Fruit fly (Drosophila melanogaster): ENCODE measurements around the gene Ykt6.

Gene Ykt6

dm6 chrX:7901153-7902038 lies 18.8 kb upstream of the Ykt6 start, which contains the start of the genes RpS6 and bys (continued):
- no peak for TF ChIP-seq Lpt (GFP tag; optimal IDR thresholded peaks at IDR 0.05)
- peak; percentile 70 for TF ChIP-seq CG6163 (GFP tag; IDR thresholded peaks at IDR 0.05)
- TF ChIP-seq pdm3 (GFP tag; optimal IDR thresholded peaks at IDR 0.05), result peak; percentile 33
- peak; percentile 43 for TF ChIP-seq CG10669 (GFP tag; optimal IDR thresholded peaks at IDR 0.05)
- TF ChIP-seq Sox15 (GFP tag; optimal IDR thresholded peaks at IDR 0.05), result no peak
- TF ChIP-seq eg (GFP tag; IDR thresholded peaks at IDR 0.05), result peak; percentile 46
- TF ChIP-seq vri (GFP tag; optimal IDR thresholded peaks at IDR 0.05), result peak; percentile 40
- TF ChIP-seq CG15336 (GFP tag; IDR thresholded peaks at IDR 0.05), result peak; percentile 46; the same call in 1 of the 2 replicates
- peak; percentile 40 for TF ChIP-seq CG31627 (GFP tag; optimal IDR thresholded peaks at IDR 0.05)
- no peak for TF ChIP-seq CG11294 (GFP tag; IDR thresholded peaks at IDR 0.05)
- TF ChIP-seq CG3032 (tag; optimal IDR thresholded peaks at IDR 0.05), result peak; percentile 38
- peak; percentile 6 for TF ChIP-seq CG8319 (GFP tag; optimal IDR thresholded peaks at IDR 0.05)
- TF ChIP-seq lz (GFP tag; optimal IDR thresholded peaks at IDR 0.05), result peak; percentile 38
- peak; percentile 7 for TF ChIP-seq fkh (GFP tag; optimal IDR thresholded peaks at IDR 0.05)
- TF ChIP-seq Ets96B (tag; optimal IDR thresholded peaks at IDR 0.05), result no peak
- TF ChIP-seq Sox102F (GFP tag; optimal IDR thresholded peaks at IDR 0.05), result peak; percentile 74
- TF ChIP-seq fd85E (GFP tag; optimal IDR thresholded peaks at IDR 0.05), result peak; percentile 21
- no peak for TF ChIP-seq CG4318 (GFP tag; optimal IDR thresholded peaks at IDR 0.05)
- no peak for TF ChIP-seq spab (GFP tag; optimal IDR thresholded peaks at IDR 0.05)
- TF ChIP-seq net (GFP tag; optimal IDR thresholded peaks at IDR 0.05), result peak; percentile 64
- TF ChIP-seq Blimp-1 (GFP tag; optimal IDR thresholded peaks at IDR 0.05), result no peak

dm6 chrX:7908239-7909068 lies 11.8 kb upstream of the Ykt6 start, which contains the start of the genes dpr14 and spidey:
TSS of gene dpr14 (minus strand) at chrX:7908286.
TSS of gene spidey (plus strand) at chrX:7908931.
- TF ChIP-seq CG6163 (GFP tag; IDR thresholded peaks at IDR 0.05) (peak; percentile 85), CG16779 (tag; optimal IDR thresholded peaks at IDR 0.05) (peak; percentile 54), esn (GFP tag; optimal IDR thresholded peaks at IDR 0.05) (peak; percentile 77), CG6276 (GFP tag; optimal IDR thresholded peaks at IDR 0.05) (peak; percentile 81), CG6792 (GFP tag; optimal IDR thresholded peaks at IDR 0.05) (peak; percentile 70), achi (GFP tag; optimal IDR thresholded peaks at IDR 0.05) (peak; percentile 75), lz (GFP tag; optimal IDR thresholded peaks at IDR 0.05) (peak; percentile 82), pdm3 (GFP tag; optimal IDR thresholded peaks at IDR 0.05) (peak; percentile 86), CG8319 (GFP tag; optimal IDR thresholded peaks at IDR 0.05) (peak; percentile 53), cyc (GFP tag; optimal IDR thresholded peaks at IDR 0.05) (peak; percentile 79), CG11294 (GFP tag; IDR thresholded peaks at IDR 0.05) (peak; percentile 75), Sox14 (GFP tag; optimal IDR thresholded peaks at IDR 0.05) (peak; percentile 84), fkh (GFP tag; optimal IDR thresholded peaks at IDR 0.05) (peak; percentile 66), Hr39 (GFP tag; optimal IDR thresholded peaks at IDR 0.05) (peak; percentile 79), dac (GFP tag; optimal IDR thresholded peaks at IDR 0.05) (peak; percentile 76), CG32006 (GFP tag; optimal IDR thresholded peaks at IDR 0.05) (peak; percentile 84), Sox15 (GFP tag; optimal IDR thresholded peaks at IDR 0.05) (peak; percentile 46), CG3032 (tag; optimal IDR thresholded peaks at IDR 0.05) (peak; percentile 70), CG11762 (GFP tag; optimal IDR thresholded peaks at IDR 0.05; ENCODE audit: insufficient read depth) (peak; percentile 76), Lpt (GFP tag; optimal IDR thresholded peaks at IDR 0.05) (peak; percentile 79), CG10669 (GFP tag; optimal IDR thresholded peaks at IDR 0.05) (peak; percentile 75), Hr38 (GFP tag; optimal IDR thresholded peaks at IDR 0.05) (no peak), CG11902 (GFP tag; optimal IDR thresholded peaks at IDR 0.05) (peak; percentile 37), CG15336 (GFP tag; IDR thresholded peaks at IDR 0.05) (peak; percentile 85), vri (GFP tag; optimal IDR thresholded peaks at IDR 0.05) (peak; percentile 99), CG6854 (GFP tag; optimal IDR thresholded peaks at IDR 0.05) (peak; percentile 63), Gug (GFP tag; IDR thresholded peaks at IDR 0.05) (peak; percentile 81), Ets96B (tag; optimal IDR thresholded peaks at IDR 0.05) (peak; percentile 79), CG10631 (GFP tag; optimal IDR thresholded peaks at IDR 0.05) (peak; percentile 76), Hr4 (GFP tag; optimal IDR thresholded peaks at IDR 0.05) (peak; percentile 81), Sox102F (GFP tag; optimal IDR thresholded peaks at IDR 0.05) (peak; percentile 83), svp (GFP tag) (peak; percentile 90), dsx (GFP tag; optimal IDR thresholded peaks at IDR 0.05; ENCODE audit: poor library complexity, severe bottlenecking) (peak; percentile 75), CG34406 (GFP tag; optimal IDR thresholded peaks at IDR 0.05) (peak; percentile 73), CG8119 (GFP tag; IDR thresholded peaks at IDR 0.05) (peak; percentile 85), fd85E (GFP tag; optimal IDR thresholded peaks at IDR 0.05) (peak; percentile 21), CG1621 (tag; optimal IDR thresholded peaks at IDR 0.05) (peak; percentile 76)

Data from whole organism, prepupa.